Worm (Caenorhabditis elegans): Measurements from ENCODE around the gene dnj-10.
A peak's percentile ranks its signal among the peaks of the same experiment; 100 is the strongest.

The dnj-10 gene

DNA sequence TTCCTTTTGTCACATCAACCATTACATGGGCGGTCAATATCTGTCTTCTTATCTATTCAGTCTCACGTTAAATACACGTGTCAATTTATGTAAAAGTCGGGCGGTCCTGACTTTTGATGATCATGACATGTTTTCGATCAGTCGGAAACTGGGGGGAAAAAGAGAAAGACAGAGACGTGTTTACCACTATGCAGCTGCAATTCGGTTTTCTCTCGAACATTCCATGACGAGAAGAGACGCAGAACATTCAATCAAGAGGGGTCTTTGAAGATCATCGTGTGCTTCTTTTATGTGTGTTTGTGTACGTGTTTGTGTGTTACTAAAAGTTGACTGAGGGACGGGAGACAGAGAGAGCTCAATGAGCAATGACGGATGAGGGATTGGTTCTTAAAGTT, 27.4 kb downstream of the dnj-10 start (continued):
- no peak for TF ChIP-seq Y75B8A.6 (GFP tag; IDR thresholded peaks at IDR 0.05)
- TF ChIP-seq hlh-11 (tag; optimal IDR thresholded peaks at IDR 0.05): peak; percentile 99
- TF ChIP-seq sdz-12 (GFP tag; optimal IDR thresholded peaks at IDR 0.05): no peak
- TF ChIP-seq duxl-1 (tag; optimal IDR thresholded peaks at IDR 0.05; ENCODE audit: poor library complexity): no peak
- TF ChIP-seq lin-15B (tag; optimal IDR thresholded peaks at IDR 0.05): no peak
- TF ChIP-seq aly-2 (tag; optimal IDR thresholded peaks at IDR 0.05): no peak
- TF ChIP-seq pqm-1 (tag; optimal IDR thresholded peaks at IDR 0.05): peak; percentile 15
- TF ChIP-seq ces-1 (GFP tag; optimal IDR thresholded peaks at IDR 0.05): no peak
- TF ChIP-seq mes-2 (tag; optimal IDR thresholded peaks at IDR 0.05; ENCODE audit: poor library complexity, severe bottlenecking): no peak
- no peak for TF ChIP-seq ztf-11 (tag; optimal IDR thresholded peaks at IDR 0.05)
- TF ChIP-seq nhr-28 (tag; optimal IDR thresholded peaks at IDR 0.05): peak; percentile 89
- peak; percentile 79 for TF ChIP-seq ama-1 (optimal IDR thresholded peaks at IDR 0.05)
- peak; percentile 72 for TF ChIP-seq ztf-7 (tag; optimal IDR thresholded peaks at IDR 0.05)
- TF ChIP-seq daf-16 (GFP tag; optimal IDR thresholded peaks at IDR 0.05): peak; percentile 97 to 99
- peak; percentile 99 for TF ChIP-seq daf-16 (tag; optimal IDR thresholded peaks at IDR 0.05)
- no peak for TF ChIP-seq nhr-237 (tag; optimal IDR thresholded peaks at IDR 0.05)
- peak; percentile 53 for TF ChIP-seq skn-1 (tag; optimal IDR thresholded peaks at IDR 0.05)
- peak; percentile 96 for TF ChIP-seq tra-1 (GFP tag; IDR thresholded peaks at IDR 0.05)
- TF ChIP-seq Y5F2A.4 (GFP tag; optimal IDR thresholded peaks at IDR 0.05): no peak
- TF ChIP-seq mxl-2 (GFP tag; conservative IDR thresholded peaks at IDR 0.05): peak; percentile 93
- TF ChIP-seq jun-1 (tag; optimal IDR thresholded peaks at IDR 0.05): peak; percentile 49
- TF ChIP-seq egl-27 (tag; optimal IDR thresholded peaks at IDR 0.05): peak; percentile 68
- peak; percentile 98 for TF ChIP-seq nhr-11 (tag; optimal IDR thresholded peaks at IDR 0.05)
- TF ChIP-seq snpc-4 (tag; optimal IDR thresholded peaks at IDR 0.05): no peak

DNA sequence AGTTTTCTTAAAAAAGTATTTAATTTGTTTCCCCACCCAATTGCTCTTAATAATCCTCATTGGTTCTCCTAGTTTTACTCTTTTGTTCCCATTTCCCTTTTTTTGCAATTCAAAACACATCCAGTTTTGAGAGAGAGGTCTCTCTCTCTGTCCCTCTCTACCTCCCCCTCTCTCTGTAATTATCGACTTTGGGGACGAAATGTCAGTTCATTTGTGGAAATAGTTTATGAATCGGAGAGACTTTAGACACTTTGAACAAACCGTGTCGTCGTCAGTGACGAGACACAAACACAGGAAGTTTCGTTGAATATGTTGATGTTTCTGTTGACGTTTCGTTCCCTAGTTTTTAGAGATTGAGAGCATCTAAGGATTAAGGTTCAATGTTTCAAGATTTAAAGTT, 32.2 kb downstream of the dnj-10 start:
- TF ChIP-seq Y5F2A.4 (GFP tag; optimal IDR thresholded peaks at IDR 0.05) (no peak), unc-62 (GFP tag; optimal IDR thresholded peaks at IDR 0.05 in 1 of 2) (peak in 1 of 2 experiments; percentile 86), unc-62 (tag; optimal IDR thresholded peaks at IDR 0.05) (no peak)

- TF ChIP-seq Y48G9A.11 (GFP tag; IDR thresholded peaks at IDR 0.05) (no peak), hlh-30 (tag; optimal IDR thresholded peaks at IDR 0.05; ENCODE audit: insufficient read depth) (peak; percentile 44), lsy-2 (tag; optimal IDR thresholded peaks at IDR 0.05) (peak in 1 of 2 experiments; percentile 11)
Observed at ce11 chrIII:8664897-8665388, 34.0 kb downstream of the dnj-10 start, which contains the start of gene F22B7.1. TSS of gene F22B7.1 (plus strand) at chrIII:8665338.

- TF ChIP-seq fos-1 (tag; optimal IDR thresholded peaks at IDR 0.05): no peak
- no peak for TF ChIP-seq tra-1 (GFP tag; IDR thresholded peaks at IDR 0.05)
- TF ChIP-seq R02D3.7 (tag; optimal IDR thresholded peaks at IDR 0.05): no peak
- no peak for TF ChIP-seq ctbp-1 (GFP tag; IDR thresholded peaks at IDR 0.05)
- no peak for TF ChIP-seq unc-62 (GFP tag; optimal IDR thresholded peaks at IDR 0.05 in 1 of 2)
- no peak for TF ChIP-seq unc-62 (tag; optimal IDR thresholded peaks at IDR 0.05)
- no peak for TF ChIP-seq zag-1 (tag; optimal IDR thresholded peaks at IDR 0.05)
- TF ChIP-seq jun-1 (tag; optimal IDR thresholded peaks at IDR 0.05): no peak
- TF ChIP-seq lin-15B (tag; optimal IDR thresholded peaks at IDR 0.05): no peak
- no peak for TF ChIP-seq attf-4 (tag; optimal IDR thresholded peaks at IDR 0.05)
- no peak for TF ChIP-seq nhr-42 (GFP tag; IDR thresholded peaks at IDR 0.05)
- TF ChIP-seq mdt-29 (GFP tag; IDR thresholded peaks at IDR 0.05): no peak
- TF ChIP-seq pha-4 (GFP tag; IDR thresholded peaks at IDR 0.05): no peak
- no peak for TF ChIP-seq pha-4 (tag; optimal IDR thresholded peaks at IDR 0.05)
- TF ChIP-seq ceh-32 (tag; optimal IDR thresholded peaks at IDR 0.05; ENCODE audit: poor library complexity): no peak
Observed at ce11 chrIII:8667382-8667781, 36.4 kb downstream of the dnj-10 start, which contains the start of gene dpy-19. TSS of gene dpy-19 (minus strand) at chrIII:8667482.

Measured in whole organism, L4 larva.